Worm (Caenorhabditis elegans): Measurements from ENCODE around the gene mpz-4.
A peak's percentile ranks its signal among the peaks of the same experiment; 100 is the strongest.

The mpz-4 gene

DNA sequence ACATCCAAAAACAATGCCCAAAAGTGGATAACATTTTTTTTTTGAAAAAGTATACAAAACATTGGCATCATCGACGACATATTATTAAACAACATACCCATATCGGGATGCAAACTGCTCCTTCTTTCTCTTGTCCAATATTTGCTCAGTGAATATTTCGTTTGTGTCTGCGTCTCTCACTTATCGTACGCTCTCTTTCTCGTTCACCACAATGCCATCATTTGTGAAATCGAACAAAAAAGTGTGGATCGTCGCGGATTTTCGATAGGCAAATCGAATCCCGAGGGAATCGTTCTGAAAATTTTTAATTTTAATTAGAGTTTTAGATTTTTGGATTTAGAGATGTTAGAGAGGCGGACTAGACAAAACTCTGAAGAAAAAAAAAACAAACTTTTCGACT, 19.7 kb upstream of the mpz-4 start, which contains the start of gene tat-2:
Gene tat-2 (minus strand): TSS at position 101 of the 400 bp plus-strand sequence.
- no peak for TF ChIP-seq pqm-1 (tag; optimal IDR thresholded peaks at IDR 0.05)
- peak; percentile 58 for TF ChIP-seq pha-4 (tag; optimal IDR thresholded peaks at IDR 0.05)

DNA sequence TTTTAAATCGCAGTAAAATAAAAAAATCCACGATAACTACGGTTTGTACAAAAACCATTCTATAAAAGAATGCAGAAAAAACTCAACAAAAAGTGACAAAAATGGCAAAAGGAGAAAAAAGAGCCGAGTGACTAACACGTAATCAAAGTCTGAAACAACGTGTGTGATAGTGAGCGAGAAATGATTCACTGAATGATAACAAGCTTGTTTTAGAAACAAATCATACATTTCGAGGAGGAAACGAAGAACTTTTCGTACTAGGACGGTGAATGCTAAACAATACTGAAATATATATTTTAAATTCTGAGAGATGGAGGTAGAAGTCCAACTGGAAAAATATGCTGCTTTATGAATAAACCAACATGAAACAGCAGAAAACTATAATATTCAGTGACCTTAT, 14.9 kb upstream of the mpz-4 start:
- peak; percentile 61 for TF ChIP-seq elt-2 (tag; optimal IDR thresholded peaks at IDR 0.05)
- peak; percentile 65 for TF ChIP-seq pqm-1 (tag; optimal IDR thresholded peaks at IDR 0.05)
- TF ChIP-seq lsy-12 (tag; optimal IDR thresholded peaks at IDR 0.05), result no peak
- TF ChIP-seq ZK546.5 (tag; optimal IDR thresholded peaks at IDR 0.05), result no peak

- TF ChIP-seq pqm-1 (tag; optimal IDR thresholded peaks at IDR 0.05) (no peak), ceh-9 (tag; optimal IDR thresholded peaks at IDR 0.05) (no peak), lin-15B (tag; optimal IDR thresholded peaks at IDR 0.05) (no peak), ceh-16 (tag; optimal IDR thresholded peaks at IDR 0.05) (no peak), egl-5 (tag; optimal IDR thresholded peaks at IDR 0.05) (no peak), lin-39 (tag; optimal IDR thresholded peaks at IDR 0.05) (no peak), sea-2 (GFP tag; optimal IDR thresholded peaks at IDR 0.05) (no peak), hmg-11 (tag; optimal IDR thresholded peaks at IDR 0.05) (no peak), daf-12 (tag; optimal IDR thresholded peaks at IDR 0.05) (no peak), jun-1 (tag; optimal IDR thresholded peaks at IDR 0.05) (no peak), mml-1 (tag; optimal IDR thresholded peaks at IDR 0.05) (no peak), skn-1 (tag; optimal IDR thresholded peaks at IDR 0.05) (no peak), ztf-4 (tag; optimal IDR thresholded peaks at IDR 0.05) (no peak), snpc-4 (tag; optimal IDR thresholded peaks at IDR 0.05) (no peak), elt-2 (tag; optimal IDR thresholded peaks at IDR 0.05) (no peak), nfya-1 (tag; optimal IDR thresholded peaks at IDR 0.05; ENCODE audit: insufficient read depth) (no peak), lsy-12 (tag; optimal IDR thresholded peaks at IDR 0.05) (no peak)
These were observed 2.5 kb upstream of the mpz-4 start for ce11 chrIV:4829641-4830040.

DNA sequence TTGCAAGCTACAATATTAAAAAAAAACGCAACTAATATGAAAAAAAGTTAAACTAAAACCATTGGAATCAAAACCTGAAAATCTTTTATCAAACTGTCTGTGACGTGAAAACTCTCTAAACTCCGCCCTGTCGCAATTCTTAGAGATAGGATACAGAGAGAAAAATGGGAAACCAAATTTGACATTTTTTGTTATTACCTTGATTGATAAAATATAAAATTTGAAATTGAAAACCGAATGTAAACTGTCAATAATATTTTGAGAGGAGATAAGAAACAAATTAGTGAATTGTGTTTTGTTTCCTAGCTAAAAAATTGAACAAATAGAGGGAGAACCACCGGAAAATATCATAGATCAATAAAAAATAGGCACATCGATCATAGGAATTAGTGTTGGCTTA, 5.3 kb downstream of the mpz-4 start:
- TF ChIP-seq nhr-12 (tag; optimal IDR thresholded peaks at IDR 0.05) (no peak), elt-2 (tag; optimal IDR thresholded peaks at IDR 0.05) (peak; percentile 69), pqm-1 (tag; optimal IDR thresholded peaks at IDR 0.05) (peak; percentile 37)

DNA sequence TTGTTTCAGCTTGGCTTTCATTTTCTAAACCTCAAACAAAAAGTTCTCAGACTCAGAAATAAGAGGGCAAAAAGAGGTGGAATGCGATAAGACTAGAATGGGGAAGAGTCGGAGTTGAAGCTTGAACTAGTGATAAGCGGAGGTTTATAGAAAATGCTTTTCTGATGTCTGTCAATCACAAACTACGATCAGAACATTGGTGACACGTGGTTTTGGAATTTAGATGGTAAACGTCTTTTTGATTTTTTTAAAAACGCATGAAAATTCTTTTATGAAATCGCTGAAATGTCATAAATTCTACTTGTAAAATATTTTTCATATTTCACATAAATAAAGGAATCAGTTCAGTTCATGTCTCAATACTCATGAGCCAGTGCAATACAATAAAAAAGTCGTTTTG, 6.1 kb downstream of the mpz-4 start, which contains the start of gene H06H21.8:
Gene H06H21.8 (minus strand): TSS at position 78 of the 400 bp plus-strand sequence.
- TF ChIP-seq ama-1 (optimal IDR thresholded peaks at IDR 0.05) (no peak), nhr-25 (tag; optimal IDR thresholded peaks at IDR 0.05) (no peak), R02D3.7 (tag; optimal IDR thresholded peaks at IDR 0.05) (no peak), unc-39 (tag; optimal IDR thresholded peaks at IDR 0.05) (no peak), ztf-4 (tag; optimal IDR thresholded peaks at IDR 0.05) (no peak), nhr-67 (tag; optimal IDR thresholded peaks at IDR 0.05) (no peak), elt-2 (tag; optimal IDR thresholded peaks at IDR 0.05) (peak; percentile 80), lsy-12 (tag; optimal IDR thresholded peaks at IDR 0.05) (no peak), fkh-2 (tag; optimal IDR thresholded peaks at IDR 0.05) (no peak), lin-39 (tag; optimal IDR thresholded peaks at IDR 0.05) (no peak), mml-1 (tag; optimal IDR thresholded peaks at IDR 0.05) (no peak), zag-1 (tag; optimal IDR thresholded peaks at IDR 0.05) (no peak), pqm-1 (tag; optimal IDR thresholded peaks at IDR 0.05) (peak; percentile 69)

- no peak for TF ChIP-seq ceh-82 (tag; optimal IDR thresholded peaks at IDR 0.05)
- TF ChIP-seq elt-3 (tag; optimal IDR thresholded peaks at IDR 0.05), result no peak
- TF ChIP-seq snpc-4 (tag; optimal IDR thresholded peaks at IDR 0.05), result no peak
- TF ChIP-seq lin-15B (tag; optimal IDR thresholded peaks at IDR 0.05), result no peak
- no peak for TF ChIP-seq egl-27 (tag; optimal IDR thresholded peaks at IDR 0.05)
- no peak for TF ChIP-seq nhr-11 (tag; optimal IDR thresholded peaks at IDR 0.05)
- TF ChIP-seq unc-39 (tag; optimal IDR thresholded peaks at IDR 0.05), result no peak
- no peak for TF ChIP-seq nhr-12 (tag; optimal IDR thresholded peaks at IDR 0.05)
These were observed 12.9 kb downstream of the mpz-4 start, which contains the start of gene srw-94 for ce11 chrIV:4814185-4814584. Gene srw-94, plus strand, starts transcription at chrIV:4814485.

- TF ChIP-seq ceh-9 (tag; optimal IDR thresholded peaks at IDR 0.05), result no peak
- no peak for TF ChIP-seq ztf-11 (tag; optimal IDR thresholded peaks at IDR 0.05)
- TF ChIP-seq daf-12 (tag; optimal IDR thresholded peaks at IDR 0.05), result no peak
- TF ChIP-seq elt-3 (tag; optimal IDR thresholded peaks at IDR 0.05), result no peak
- no peak for TF ChIP-seq nhr-12 (tag; optimal IDR thresholded peaks at IDR 0.05)
- no peak for TF ChIP-seq elt-1 (tag; optimal IDR thresholded peaks at IDR 0.05)
These were observed 15.3 kb downstream of the mpz-4 start, which contains the start of gene srw-95 for ce11 chrIV:4811863-4812262. Gene srw-95, plus strand, starts transcription at chrIV:4812075.

Data from whole organism, L3 larva.